Worm (Caenorhabditis elegans) whole organism, mixed stage, embryonic: Measurements from ENCODE around the gene str-231.

ENCODE experiments used
- ces-1 ChIP-seq: fragments of 150-350 bp; optimal IDR thresholded peaks from 2 replicates; lab custom pipeline; 2014; ENCODE audit warnings: missing biosample characterization, missing genetic modification reagents, missing genetic modification characterization
- lin-13 ChIP-seq: fragments of 150-350 bp; optimal IDR thresholded peaks from 2 replicates; lab custom pipeline; 2014; ENCODE audit warnings: missing biosample characterization, missing genetic modification characterization
- lin-32 ChIP-seq: fragments of 200-800 bp; sonication (Bioruptor generic); optimal IDR thresholded peaks from 2 replicates; lab custom pipeline; 2018; ENCODE audit warnings: mild to moderate bottlenecking, missing genetic modification characterization, missing compliant biosample characterization
- lsy-2 ChIP-seq: fragments of 150-350 bp; optimal IDR thresholded peaks from 2 replicates; lab custom pipeline; 2014; ENCODE audit warnings: missing biosample characterization, missing genetic modification characterization
- nhr-12 ChIP-seq: fragments of 150-350 bp; optimal IDR thresholded peaks from 2 replicates; lab custom pipeline; 2014; ENCODE audit warnings: missing biosample characterization, missing genetic modification characterization
- nhr-237 ChIP-seq: fragments of 150-350 bp; optimal IDR thresholded peaks from 2 replicates; lab custom pipeline; 2014; ENCODE audit warnings: missing biosample characterization, missing genetic modification characterization
- nhr-76 ChIP-seq: sonication (generic microtip); optimal IDR thresholded peaks from 2 replicates; lab custom pipeline; 2017; ENCODE audit warnings: missing biosample characterization, missing genetic modification characterization
- unc-62 ChIP-seq: fragments of 150-350 bp; optimal IDR thresholded peaks from 2 replicates; lab custom pipeline; 2014; ENCODE audit warnings: missing biosample characterization, missing genetic modification reagents, missing genetic modification characterization
- zip-8 ChIP-seq: fragments of 150-350 bp; optimal IDR thresholded peaks from 2 replicates; lab custom pipeline; 2014; ENCODE audit warnings: missing biosample characterization, missing genetic modification characterization

DNA sequence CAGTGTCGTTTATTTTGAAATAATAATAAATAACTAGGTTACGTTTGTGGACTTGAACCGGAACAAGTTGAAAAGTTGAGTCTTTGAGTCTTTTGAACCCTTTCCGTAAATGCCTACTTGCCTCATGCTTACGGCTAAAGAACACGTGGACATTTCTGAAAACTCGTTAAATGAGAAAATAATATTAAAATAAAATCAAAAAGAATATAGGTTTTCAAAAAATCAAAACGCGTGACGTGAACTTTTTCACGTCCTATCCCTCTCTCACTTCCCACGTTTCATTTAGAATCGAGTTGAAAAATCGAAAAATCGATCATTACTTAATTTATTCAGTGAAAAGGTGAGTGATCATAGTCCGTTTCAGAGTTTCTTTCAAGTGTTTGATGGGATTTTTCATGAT lies 41.8 kb upstream of the str-231 start, which contains the start of gene best-12:
- TF ChIP-seq nhr-237 (tag; lab: Kevin White, UChicago) (no peak), lin-13 (tag; lab: Kevin White, UChicago) (no peak), lin-32 (GFP tag; lab: Kevin White, UChicago) (no peak), ces-1 (GFP tag; lab: Kevin White, UChicago) (no peak), nhr-76 (no peak), zip-8 (tag; lab: Kevin White, UChicago) (no peak), nhr-12 (no peak), unc-62 (GFP tag; lab: Kevin White, UChicago) (no peak), lsy-2 (tag; lab: Kevin White, UChicago) (no peak)
